Fruit fly (Drosophila melanogaster) whole organism, adult: Measurements from ENCODE around the gene Tspo.

Experiments
- CG11617 ChIP-seq: fragments of 200-800 bp; sonication (Bioruptor generic); optimal IDR thresholded peaks from 2 replicates; lab custom pipeline; 2017; ENCODE audit warnings: mild to moderate bottlenecking, missing biosample characterization, missing genetic modification reagents, missing genetic modification characterization
- CG12768 ChIP-seq: fragments of 200-800 bp; sonication (Bioruptor generic); optimal IDR thresholded peaks from 2 replicates; lab custom pipeline; 2017; ENCODE audit warnings: missing biosample characterization, missing genetic modification characterization, mild to moderate bottlenecking, moderate library complexity, missing genetic modification reagents
- CG14711 ChIP-seq: fragments of 200-800 bp; sonication (Bioruptor generic); optimal IDR thresholded peaks from 2 replicates; lab custom pipeline; 2018; ENCODE audit warnings: missing biosample characterization, mild to moderate bottlenecking, missing genetic modification characterization, moderate library complexity
- CG1620 ChIP-seq: fragments of 200-800 bp; sonication (Bioruptor generic); optimal IDR thresholded peaks from 2 replicates; lab custom pipeline; 2016; ENCODE audit warnings: missing biosample characterization, missing genetic modification characterization
- CG33017 ChIP-seq: fragments of 200-800 bp; sonication (Bioruptor generic); optimal IDR thresholded peaks from 2 replicates; lab custom pipeline; 2018; ENCODE audit warnings: missing biosample characterization, mild to moderate bottlenecking, missing genetic modification characterization, moderate library complexity
- CG5204 ChIP-seq: fragments of 200-800 bp; sonication (Bioruptor generic); optimal IDR thresholded peaks from 2 replicates; lab custom pipeline; 2016; ENCODE audit warnings: missing biosample characterization, missing genetic modification characterization
- CG7045 ChIP-seq: fragments of 200-800 bp; sonication (Bioruptor generic); optimal IDR thresholded peaks from 2 replicates; lab custom pipeline; 2017; ENCODE audit warnings: missing biosample characterization, mild to moderate bottlenecking, missing genetic modification characterization
- CG7101 ChIP-seq: fragments of 200-800 bp; sonication (Bioruptor generic); optimal IDR thresholded peaks from 2 replicates; lab custom pipeline; 2018; ENCODE audit warnings: missing biosample characterization, mild to moderate bottlenecking, missing genetic modification characterization, moderate library complexity
- Clk ChIP-seq: fragments of 200-800 bp; sonication (Bioruptor generic); optimal IDR thresholded peaks from 2 replicates; lab custom pipeline; 2017; ENCODE audit warnings: missing biosample characterization, missing genetic modification characterization
- Crg-1 ChIP-seq: fragments of 200-800 bp; sonication (Bioruptor generic); optimal IDR thresholded peaks from 2 replicates; lab custom pipeline; 2016; ENCODE audit warnings: missing biosample characterization, missing genetic modification characterization
- Hr96 ChIP-seq: fragments of 200-800 bp; sonication (Bioruptor generic); optimal IDR thresholded peaks from 2 replicates; lab custom pipeline; 2016; ENCODE audit warnings: missing biosample characterization, missing genetic modification characterization
- Mnt ChIP-seq: fragments of 200-800 bp; sonication (Bioruptor generic); optimal IDR thresholded peaks from 2 replicates; lab custom pipeline; 2016; ENCODE audit warnings: missing biosample characterization, mild to moderate bottlenecking, missing genetic modification characterization
- bab1 ChIP-seq: fragments of 200-800 bp; sonication (Bioruptor generic); optimal IDR thresholded peaks from 3 replicates; lab custom pipeline; 2019; ENCODE audit warnings: missing biosample characterization, mild to moderate bottlenecking, missing genetic modification characterization, moderate library complexity
- cic ChIP-seq: fragments of 200-800 bp; sonication (Bioruptor generic); optimal IDR thresholded peaks from 2 replicates; lab custom pipeline; 2017; ENCODE audit warnings: missing biosample characterization, mild to moderate bottlenecking, missing genetic modification characterization, moderate library complexity
- cnc ChIP-seq, 2 experiments: fragments of >200 bp; optimal IDR thresholded peaks; 2 replicates each; lab custom pipeline; 2017
- kay ChIP-seq: fragments of 200-800 bp; sonication (Bioruptor generic); peaks from one replicate; lab custom pipeline; 2016; ENCODE audit warnings: missing biosample characterization, missing genetic modification characterization, borderline replicate concordance
- ovo ChIP-seq: fragments of 200-800 bp; sonication (Bioruptor generic); optimal IDR thresholded peaks from 2 replicates; lab custom pipeline; 2016; ENCODE audit warnings: missing biosample characterization, missing genetic modification characterization
- pad ChIP-seq: fragments of 200-800 bp; sonication (Bioruptor generic); optimal IDR thresholded peaks from 3 replicates; lab custom pipeline; 2017; ENCODE audit warnings: missing biosample characterization, missing genetic modification characterization, mild to moderate bottlenecking, moderate library complexity, missing genetic modification reagents
- tj ChIP-seq: fragments of 200-800 bp; sonication (Bioruptor generic); optimal IDR thresholded peaks from 3 replicates; lab custom pipeline; 2017; ENCODE audit warnings: missing biosample characterization, mild to moderate bottlenecking, missing genetic modification characterization, moderate library complexity
- toe ChIP-seq: fragments of 200-800 bp; sonication (Bioruptor generic); optimal IDR thresholded peaks from 2 replicates; lab custom pipeline; 2016; ENCODE audit warnings: missing biosample characterization, missing genetic modification characterization

Tspo gene

DNA sequence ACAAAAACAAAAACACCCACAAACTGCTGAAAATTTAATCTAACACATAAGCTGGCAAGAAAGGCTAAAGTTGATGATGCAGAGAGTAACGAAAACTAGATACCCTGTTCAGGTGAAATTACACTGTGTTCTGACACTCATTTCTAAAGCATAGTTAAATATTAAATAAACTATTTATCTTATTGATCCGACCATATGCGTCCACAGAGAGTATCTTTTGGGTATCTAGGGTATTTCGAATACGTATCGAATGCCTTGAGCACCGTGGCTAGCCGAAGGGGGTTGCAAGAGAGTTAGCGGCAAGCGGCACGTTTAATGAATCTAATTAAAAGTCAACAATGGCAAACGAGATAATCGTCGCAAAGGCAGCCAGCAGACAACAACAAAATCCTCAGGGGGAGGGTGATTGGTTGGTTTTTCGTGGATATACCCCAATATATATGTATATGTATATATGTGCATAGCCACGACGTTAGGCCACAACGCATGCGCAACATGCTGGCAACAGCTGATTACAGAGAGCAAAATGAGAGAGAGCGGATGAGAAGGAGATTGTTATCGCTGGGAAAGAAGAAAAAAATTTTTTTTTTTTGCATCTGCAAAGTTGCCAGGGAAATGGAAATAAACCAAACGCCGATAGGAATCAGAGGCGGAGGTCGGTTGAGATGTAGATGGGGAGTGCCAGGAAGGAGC, 37.3 kb upstream of the Tspo start:
- TF ChIP-seq Crg-1 (GFP tag; lab: Kevin White, UChicago) (no peak), cic (GFP tag; lab: Kevin White, UChicago) (no peak), CG7101 (no peak), CG5204 (no peak), pad (no peak), CG11617 (GFP tag; lab: Kevin White, UChicago) (no peak), CG7045 (GFP tag; lab: Kevin White, UChicago) (no peak), CG1620 (GFP tag; lab: Kevin White, UChicago) (no peak), cnc (optimal IDR thresholded peaks at IDR 0.05; lab: Kevin White, UChicago) (no peak)

DNA sequence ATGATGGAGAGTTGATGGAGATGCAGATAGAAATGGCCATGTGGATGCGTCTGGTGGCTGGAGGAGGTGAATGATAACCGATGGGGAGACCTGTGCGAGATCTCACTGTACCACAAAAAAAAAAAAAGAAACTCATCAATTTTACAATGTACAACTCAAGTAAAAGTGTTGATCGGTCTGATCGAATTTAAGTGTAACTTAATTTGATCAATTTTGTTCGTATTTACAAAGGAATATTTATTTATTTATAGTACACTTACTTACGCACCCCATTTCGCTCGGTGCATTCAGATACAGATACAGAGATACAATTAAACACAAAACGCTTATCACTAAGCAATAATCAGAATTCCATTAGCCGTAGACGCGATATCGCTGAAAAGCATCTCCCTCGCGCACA, 36.7 kb upstream of the Tspo start:
- no peak for TF ChIP-seq CG7045 (GFP tag; lab: Kevin White, UChicago)
- TF ChIP-seq toe (GFP tag; lab: Kevin White, UChicago), result no peak
- TF ChIP-seq bab1 (GFP tag; lab: Kevin White, UChicago), result no peak
- TF ChIP-seq CG12768 (GFP tag; lab: Kevin White, UChicago), result no peak
- TF ChIP-seq CG1620 (GFP tag; lab: Kevin White, UChicago), result no peak

DNA sequence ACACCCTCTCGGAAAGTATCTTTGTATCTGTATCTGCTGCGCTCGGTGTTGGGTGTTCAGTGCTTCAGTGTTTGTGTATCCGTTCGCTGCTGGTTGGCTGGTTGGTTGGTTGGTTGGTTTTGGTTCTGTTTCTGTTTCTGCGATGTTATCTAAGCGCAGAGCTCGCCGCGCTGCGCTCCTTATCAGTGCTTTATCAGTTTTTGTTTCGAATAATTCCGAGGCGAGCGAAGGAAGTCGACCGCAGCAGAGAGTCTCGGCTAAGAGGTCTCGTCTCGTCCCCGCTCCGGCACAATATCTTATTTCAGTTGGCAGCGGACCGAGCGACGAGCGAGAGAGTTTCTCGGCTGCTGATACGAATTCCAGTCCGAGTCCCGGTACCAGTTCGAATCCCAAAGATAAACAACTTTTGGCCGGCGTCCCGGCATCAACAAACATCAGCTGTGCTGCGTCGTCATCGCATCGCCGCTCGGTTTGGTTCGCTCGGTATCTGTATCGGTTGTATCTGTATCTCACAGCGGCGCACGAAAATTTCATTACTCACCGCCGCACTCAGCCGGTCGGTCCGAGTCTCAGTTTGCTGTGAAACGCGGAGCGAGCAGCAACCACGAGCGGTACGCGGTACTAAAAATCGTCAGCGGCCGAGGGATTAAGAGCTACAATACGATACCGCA, 36.1 kb upstream of the Tspo start:
- peak; percentile 3 for TF ChIP-seq cic (GFP tag; lab: Kevin White, UChicago)
- TF ChIP-seq tj (GFP tag; lab: Kevin White, UChicago), result peak; percentile 21
- TF ChIP-seq Hr96 (GFP tag; lab: Kevin White, UChicago), result peak; percentile 13
- TF ChIP-seq bab1 (GFP tag; lab: Kevin White, UChicago), result peak; percentile 28
- no peak for TF ChIP-seq CG1620 (GFP tag; lab: Kevin White, UChicago)

DNA sequence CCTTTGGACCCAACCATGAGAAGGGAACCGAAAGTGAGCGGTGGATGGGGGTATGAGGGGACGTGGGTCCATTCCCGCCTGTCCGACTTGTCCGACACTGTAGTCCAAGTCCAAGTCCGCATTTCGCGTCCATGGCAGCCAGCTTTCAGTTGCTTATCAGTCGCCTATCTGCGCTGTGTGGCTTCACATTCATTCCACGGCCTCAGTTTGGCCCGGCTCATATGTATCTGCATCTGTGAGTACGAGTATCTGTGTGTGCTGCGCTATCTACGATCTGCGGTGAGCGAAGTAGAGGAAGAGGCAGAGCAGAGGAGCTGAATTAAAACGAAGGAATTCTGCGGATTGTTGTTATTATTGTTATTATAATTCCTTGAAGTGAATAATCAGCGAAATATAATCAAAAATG, 34.9 kb upstream of the Tspo start:
- no peak for TF ChIP-seq CG5204
- no peak for TF ChIP-seq CG7101
- no peak for TF ChIP-seq cnc (optimal IDR thresholded peaks at IDR 0.05; lab: Kevin White, UChicago)
- no peak for TF ChIP-seq cic (GFP tag; lab: Kevin White, UChicago)
- no peak for TF ChIP-seq bab1 (GFP tag; lab: Kevin White, UChicago)
- TF ChIP-seq Crg-1 (GFP tag; lab: Kevin White, UChicago), result no peak
- no peak for TF ChIP-seq kay
- TF ChIP-seq tj (GFP tag; lab: Kevin White, UChicago), result peak; percentile 70

DNA sequence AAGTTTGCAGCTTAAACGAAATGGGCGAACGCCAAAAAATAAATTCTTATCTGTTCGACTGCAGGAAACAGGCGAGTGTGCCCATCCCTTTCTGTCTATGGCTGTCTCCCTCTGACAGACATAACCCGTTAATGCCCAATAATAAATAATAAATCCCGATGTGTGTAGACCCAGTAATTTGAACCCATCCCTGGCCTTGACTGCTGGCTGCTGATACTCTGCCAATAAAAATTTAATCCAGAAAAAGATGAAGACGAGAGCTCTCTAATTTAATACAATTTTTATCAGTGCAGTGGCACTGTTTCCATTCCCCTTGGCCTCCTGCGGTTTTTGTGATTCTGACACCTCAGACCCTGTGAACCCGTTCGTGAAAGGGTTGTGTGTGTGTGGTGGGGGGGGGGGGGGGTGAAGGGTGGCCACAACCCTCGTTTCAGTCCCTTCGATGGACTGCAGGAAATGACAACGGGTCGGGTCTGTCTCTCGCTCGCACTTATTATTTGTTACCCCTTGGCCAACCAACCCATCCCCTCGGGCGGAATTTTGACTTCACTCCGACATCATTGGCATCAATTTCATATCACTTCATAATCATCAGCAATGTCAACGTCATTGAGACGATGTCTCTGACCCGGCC, 33.7 kb upstream of the Tspo start:
- no peak for TF ChIP-seq toe (GFP tag; lab: Kevin White, UChicago)
- TF ChIP-seq Hr96 (GFP tag; lab: Kevin White, UChicago), result no peak
- TF ChIP-seq CG5204, result no peak
- TF ChIP-seq tj (GFP tag; lab: Kevin White, UChicago), result no peak
- no peak for TF ChIP-seq cic (GFP tag; lab: Kevin White, UChicago)
- TF ChIP-seq CG7045 (GFP tag; lab: Kevin White, UChicago), result no peak
- TF ChIP-seq CG1620 (GFP tag; lab: Kevin White, UChicago), result no peak
- TF ChIP-seq Clk (GFP tag; lab: Kevin White, UChicago), result no peak
- no peak for TF ChIP-seq CG14711
- no peak for TF ChIP-seq CG33017 (tag; lab: Kevin White, UChicago)
- TF ChIP-seq Crg-1 (GFP tag; lab: Kevin White, UChicago), result no peak
- TF ChIP-seq pad, result no peak
- TF ChIP-seq kay, result no peak
- TF ChIP-seq cnc (optimal IDR thresholded peaks at IDR 0.05; lab: Kevin White, UChicago), result no peak
- no peak for TF ChIP-seq Mnt (GFP tag; lab: Kevin White, UChicago)
- TF ChIP-seq CG12768 (GFP tag; lab: Kevin White, UChicago), result no peak

DNA sequence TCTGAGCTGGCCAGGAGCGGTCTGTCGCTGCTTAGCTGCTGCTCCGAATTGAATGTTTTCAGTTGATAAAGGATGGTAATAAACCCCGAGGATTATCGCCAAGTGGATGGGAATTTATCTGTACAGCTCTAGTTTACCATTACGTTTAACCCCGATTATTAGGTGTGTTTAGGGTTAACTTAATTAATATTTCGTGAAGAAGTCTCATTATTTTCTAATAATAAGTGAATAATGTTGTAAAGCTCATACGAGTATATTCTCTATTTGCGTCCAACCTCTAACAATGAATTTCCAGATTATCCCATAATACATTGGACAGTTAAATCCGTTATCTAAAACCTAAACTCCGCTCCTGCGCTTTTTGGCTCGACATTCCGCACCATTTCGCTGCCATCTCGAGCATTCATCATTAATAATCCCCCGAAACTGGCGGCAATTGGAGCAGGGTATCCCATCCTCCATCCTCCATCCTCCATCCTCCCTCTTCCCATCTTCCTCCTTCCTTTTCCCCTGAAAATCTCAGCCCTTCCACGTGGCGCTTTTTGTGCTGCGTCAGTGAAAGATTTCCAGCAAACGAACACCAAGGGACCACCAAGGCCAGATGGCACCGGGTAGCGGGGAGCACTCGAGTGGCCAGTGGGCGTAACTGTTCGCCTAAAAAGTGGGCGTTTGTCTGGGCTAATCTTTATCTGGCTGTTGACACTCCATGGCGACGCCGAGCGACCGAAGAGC, 33.1 kb upstream of the Tspo start:
- no peak for TF ChIP-seq toe (GFP tag; lab: Kevin White, UChicago)
- no peak for TF ChIP-seq CG11617 (GFP tag; lab: Kevin White, UChicago)
- TF ChIP-seq ovo (GFP tag; lab: Kevin White, UChicago), result no peak
- peak; percentile 15 for TF ChIP-seq Hr96 (GFP tag; lab: Kevin White, UChicago)
- TF ChIP-seq CG7045 (GFP tag; lab: Kevin White, UChicago), result no peak
- TF ChIP-seq cnc (optimal IDR thresholded peaks at IDR 0.05; lab: Kevin White, UChicago), result no peak
- no peak for TF ChIP-seq CG7101
- no peak for TF ChIP-seq kay
- peak; percentile 79 for TF ChIP-seq tj (GFP tag; lab: Kevin White, UChicago)
